Worm (Caenorhabditis elegans): ENCODE data around the gene F43H9.3.

The F43H9.3 gene

ce11 chrV:7977701-7978461, 46.9 kb downstream of the F43H9.3 start, which contains the start of gene let-413 (continued):
- no peak for TF ChIP-seq lin-13 (GFP tag; optimal IDR thresholded peaks at IDR 0.05)
- TF ChIP-seq ceh-62 (tag; optimal IDR thresholded peaks at IDR 0.05), result no peak
- no peak for TF ChIP-seq lir-3 (tag; optimal IDR thresholded peaks at IDR 0.05)
- TF ChIP-seq ama-1 (optimal IDR thresholded peaks at IDR 0.05), result no peak
- TF ChIP-seq nhr-102 (tag; optimal IDR thresholded peaks at IDR 0.05), result no peak
- TF ChIP-seq hlh-11 (tag; optimal IDR thresholded peaks at IDR 0.05), result peak; percentile 44
- no peak for TF ChIP-seq nhr-76 (tag; optimal IDR thresholded peaks at IDR 0.05)
- TF ChIP-seq dve-1 (tag; optimal IDR thresholded peaks at IDR 0.05; ENCODE audit: insufficient read depth), result peak; percentile 58
- no peak for TF ChIP-seq snpc-1.2 (GFP tag; IDR thresholded peaks at IDR 0.05)
- TF ChIP-seq ceh-44 (GFP tag; IDR thresholded peaks at IDR 0.05), result no peak
- TF ChIP-seq Y48G9A.11 (GFP tag; IDR thresholded peaks at IDR 0.05), result no peak
- TF ChIP-seq ztf-7 (tag; optimal IDR thresholded peaks at IDR 0.05), result no peak
- no peak for TF ChIP-seq set-16 (GFP tag; IDR thresholded peaks at IDR 0.05)
- TF ChIP-seq nhr-111 (GFP tag; optimal IDR thresholded peaks at IDR 0.05), result no peak
- TF ChIP-seq nhr-10 (tag; optimal IDR thresholded peaks at IDR 0.05), result no peak
- TF ChIP-seq mdl-1 (tag; optimal IDR thresholded peaks at IDR 0.05), result no peak
- TF ChIP-seq ces-1 (GFP tag; optimal IDR thresholded peaks at IDR 0.05), result no peak
- no peak for TF ChIP-seq lin-1 (GFP tag; IDR thresholded peaks at IDR 0.05)
- TF ChIP-seq ceh-32 (tag; optimal IDR thresholded peaks at IDR 0.05; ENCODE audit: poor library complexity), result no peak
- TF ChIP-seq pha-4 (GFP tag; IDR thresholded peaks at IDR 0.05), result 0 out of 2 replicates have a peak, but pooled peaks have one; percentile 27
- TF ChIP-seq pha-4 (tag; optimal IDR thresholded peaks at IDR 0.05), result no peak
- TF ChIP-seq dmd-8 (GFP tag; IDR thresholded peaks at IDR 0.05), result no peak
- TF ChIP-seq aha-1 (tag), result peak; percentile 90
- TF ChIP-seq tag-97 (GFP tag; IDR thresholded peaks at IDR 0.05), result no peak
- TF ChIP-seq dpl-1 (GFP tag; optimal IDR thresholded peaks at IDR 0.05), result no peak
- TF ChIP-seq daf-19 (GFP tag; conservative IDR thresholded peaks at IDR 0.05), result no peak
- TF ChIP-seq R02D3.7 (tag; optimal IDR thresholded peaks at IDR 0.05), result no peak
- TF ChIP-seq lin-15B (tag; optimal IDR thresholded peaks at IDR 0.05), result no peak
- no peak for TF ChIP-seq madf-5 (GFP tag; IDR thresholded peaks at IDR 0.05)
- no peak for TF ChIP-seq cey-2 (tag; optimal IDR thresholded peaks at IDR 0.05; ENCODE audit: borderline replicate concordance, insufficient read depth)
- TF ChIP-seq zag-1 (tag; optimal IDR thresholded peaks at IDR 0.05), result no peak
- TF ChIP-seq zfp-2 (tag; optimal IDR thresholded peaks at IDR 0.05), result no peak
- TF ChIP-seq php-3 (GFP tag; IDR thresholded peaks at IDR 0.05), result no peak
- TF ChIP-seq ctbp-1 (GFP tag; IDR thresholded peaks at IDR 0.05), result 0 out of 2 replicates have a peak, but pooled peaks have one; percentile 10
- no peak for TF ChIP-seq duxl-1 (tag; optimal IDR thresholded peaks at IDR 0.05; ENCODE audit: poor library complexity)
- TF ChIP-seq jun-1 (tag; optimal IDR thresholded peaks at IDR 0.05), result no peak
- peak; percentile 20 for TF ChIP-seq mep-1 (tag; optimal IDR thresholded peaks at IDR 0.05)

All from whole organism, L4 larva.